Worm (Caenorhabditis elegans) whole organism, young adult: ENCODE data around the gene F38A5.2.

Experiments
- ceh-27 ChIP-seq: fragments of 200-800 bp; sonication (Bioruptor generic); optimal IDR thresholded peaks from 2 replicates; lab custom pipeline; 2018; ENCODE audit warnings: mild to moderate bottlenecking, missing genetic modification characterization, moderate library complexity, missing compliant biosample characterization
- efl-1 ChIP-seq: fragments of 150-350 bp; optimal IDR thresholded peaks from 2 replicates; lab custom pipeline; 2014; ENCODE audit warnings: missing biosample characterization, missing genetic modification reagents, missing genetic modification characterization
- lsy-27 ChIP-seq: sonication (generic microtip); optimal IDR thresholded peaks from 2 replicates; lab custom pipeline; 2017; ENCODE audit warnings: missing genetic modification characterization, mild to moderate bottlenecking, missing compliant biosample characterization, antibody characterized with exemption, missing genotype, borderline replicate concordance; ENCODE audit not compliant: insufficient read depth
- sea-2 ChIP-seq: fragments of 200-800 bp; sonication (Bioruptor generic); IDR thresholded peaks from 2 replicates; pipeline ENCODE4 v1.3.6; 2022; ENCODE audit warnings: missing genetic modification characterization, missing compliant biosample characterization

DNA sequence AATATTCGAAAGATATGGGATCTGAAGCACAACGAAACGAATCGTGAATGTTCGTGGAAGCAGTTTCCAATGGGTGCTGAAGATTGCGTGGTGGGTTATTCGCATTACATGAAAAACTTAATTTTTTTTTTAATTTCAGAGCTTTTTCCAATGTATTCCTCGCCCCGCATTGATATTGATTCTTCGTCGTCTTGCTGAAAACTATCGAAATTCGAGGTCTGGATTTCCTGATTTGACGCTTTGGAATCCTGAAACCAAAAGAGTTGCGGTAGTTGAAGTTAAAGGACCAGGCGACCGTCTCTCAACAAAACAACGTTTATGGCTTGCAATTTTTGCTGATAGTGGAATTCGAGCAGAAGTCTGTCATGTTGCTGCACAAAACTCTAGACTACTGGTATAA lies 33.2 kb downstream of the F38A5.2 start:
- no peak for TF ChIP-seq ceh-27 (GFP tag; lab: Kevin White, UChicago)
- TF ChIP-seq sea-2, result no peak
- no peak for TF ChIP-seq efl-1 (GFP tag; lab: Kevin White, UChicago)
- no peak for TF ChIP-seq lsy-27 (tag; lab: Kevin White, UChicago)
